Worm (Caenorhabditis elegans) whole organism, late embryonic: Measurements from ENCODE around the gene hmg-1.2.
A peak's percentile ranks its signal among the peaks of the same experiment; 100 is the strongest.

ENCODE experiments used
- C08G9.2 ChIP-seq: sonication (generic microtip); optimal IDR thresholded peaks from 2 replicates; lab custom pipeline; 2016; ENCODE audit warnings: mild to moderate bottlenecking, missing genetic modification characterization, moderate library complexity, missing compliant biosample characterization
- C38D4.7 ChIP-seq: fragments of 200-800 bp; sonication (Bioruptor generic); optimal IDR thresholded peaks from 2 replicates; lab custom pipeline; 2018; ENCODE audit warnings: mild to moderate bottlenecking, missing genetic modification characterization, moderate library complexity, missing compliant biosample characterization
- ceh-19 ChIP-seq: fragments of 200-800 bp; sonication (Bioruptor generic); optimal IDR thresholded peaks from 2 replicates; lab custom pipeline; 2018; ENCODE audit warnings: mild to moderate bottlenecking, missing genetic modification characterization, missing compliant biosample characterization
- ceh-24 ChIP-seq: sonication (generic microtip); optimal IDR thresholded peaks from 2 replicates; lab custom pipeline; 2016; ENCODE audit warnings: mild to moderate bottlenecking, missing genetic modification characterization, missing compliant biosample characterization
- ceh-31 ChIP-seq: sonication (generic microtip); optimal IDR thresholded peaks from 2 replicates; lab custom pipeline; 2016; ENCODE audit warnings: missing genetic modification characterization, missing compliant biosample characterization
- ets-4 ChIP-seq: sonication (generic microtip); optimal IDR thresholded peaks from 2 replicates; lab custom pipeline; 2016; ENCODE audit warnings: missing genetic modification characterization, missing compliant biosample characterization
- hlh-30 ChIP-seq: sonication (generic microtip); optimal IDR thresholded peaks from 2 replicates; lab custom pipeline; 2017; ENCODE audit warnings: antibody characterized with exemption, missing genetic modification characterization, missing compliant biosample characterization; ENCODE audit not compliant: insufficient read depth
- madf-2 ChIP-seq: sonication (generic microtip); optimal IDR thresholded peaks from 2 replicates; lab custom pipeline; 2017; ENCODE audit warnings: missing genetic modification characterization, missing compliant biosample characterization
- nhr-11 ChIP-seq: fragments of 150-350 bp; optimal IDR thresholded peaks from 2 replicates; lab custom pipeline; 2014; ENCODE audit warnings: missing biosample characterization, missing genetic modification characterization
- pha-4 ChIP-seq: fragments of 150-350 bp; optimal IDR thresholded peaks from 2 replicates; lab custom pipeline; 2018; ENCODE audit warnings: missing biosample characterization, missing genetic modification reagents, missing genetic modification characterization
- pqm-1 ChIP-seq: sonication (generic microtip); optimal IDR thresholded peaks from 2 replicates; lab custom pipeline; 2016; ENCODE audit warnings: missing genetic modification characterization, missing compliant biosample characterization
- rnt-1 ChIP-seq: sonication (generic microtip); optimal IDR thresholded peaks from 2 replicates; lab custom pipeline; 2016; ENCODE audit warnings: missing genetic modification characterization, missing compliant biosample characterization
- tbx-2 ChIP-seq: sonication (generic microtip); optimal IDR thresholded peaks from 2 replicates; lab custom pipeline; 2016; ENCODE audit warnings: missing genetic modification characterization, missing compliant biosample characterization
- tbx-7 ChIP-seq: sonication (generic microtip); optimal IDR thresholded peaks from 2 replicates; lab custom pipeline; 2016; ENCODE audit warnings: missing genotype, missing genetic modification characterization, missing compliant biosample characterization
- unc-42 ChIP-seq: sonication (generic microtip); optimal IDR thresholded peaks from 2 replicates; lab custom pipeline; 2016; ENCODE audit warnings: missing genotype, missing genetic modification characterization, missing compliant biosample characterization

The hmg-1.2 gene

ce11 chrIII:6324139-6324538, 44.0 kb downstream of the hmg-1.2 start, which contains the start of gene C56G2.5:
Gene C56G2.5 (minus strand): TSS chrIII:6324239.
- no peak for TF ChIP-seq ceh-19 (GFP tag; lab: Kevin White, UChicago)
- TF ChIP-seq tbx-7, result no peak
- no peak for TF ChIP-seq C08G9.2 (tag; lab: Kevin White, UChicago)
- TF ChIP-seq ets-4, result no peak
- no peak for TF ChIP-seq C38D4.7 (GFP tag; lab: Kevin White, UChicago)
- TF ChIP-seq rnt-1 (tag; lab: Kevin White, UChicago), result no peak
- TF ChIP-seq ceh-31 (tag; lab: Kevin White, UChicago), result no peak

DNA sequence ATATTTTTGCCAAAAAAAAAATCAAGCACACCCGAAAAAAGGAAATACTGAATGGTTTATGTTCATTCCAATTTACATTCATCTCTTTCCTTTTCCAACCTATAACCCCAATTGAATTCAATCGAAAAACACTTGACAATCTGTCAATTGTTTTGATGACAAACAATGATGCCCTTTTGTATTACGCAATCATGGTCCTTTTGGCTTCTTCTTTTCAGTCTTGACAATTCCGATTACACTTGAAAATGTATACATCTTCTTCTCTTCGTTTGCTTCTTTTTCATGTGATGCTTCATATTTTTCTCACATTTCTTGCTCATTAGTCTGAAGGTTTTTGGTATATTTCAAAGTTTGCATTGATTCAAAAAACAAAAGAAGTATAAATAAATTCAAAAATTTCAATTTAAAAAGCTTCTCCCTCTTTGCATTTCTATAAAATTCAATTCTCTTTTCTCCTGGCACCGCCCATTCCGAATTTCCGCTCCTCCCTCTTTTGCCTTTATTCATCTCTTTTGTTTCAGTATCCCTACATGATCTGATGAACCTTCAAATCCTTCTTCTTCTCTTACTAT, 51.1 kb downstream of the hmg-1.2 start, which contains the start of gene C56G2.4:
C56G2.4 (plus strand) TSS at position 522 of the 572 bp plus-strand sequence.
- TF ChIP-seq unc-42 (tag; lab: Kevin White, UChicago), result peak; percentile 22
- no peak for TF ChIP-seq nhr-11 (tag; lab: Kevin White, UChicago)
- no peak for TF ChIP-seq ceh-24 (tag; lab: Kevin White, UChicago)
- no peak for TF ChIP-seq pqm-1
- no peak for TF ChIP-seq hlh-30 (tag; lab: Kevin White, UChicago)
- no peak for TF ChIP-seq tbx-2 (tag; lab: Kevin White, UChicago)
- no peak for TF ChIP-seq pha-4
- no peak for TF ChIP-seq madf-2
- TF ChIP-seq, all 69 proteins: peak for 1
